Worm (Caenorhabditis elegans) whole organism, late embryonic: ENCODE results near the gene F53F4.18.

ENCODE experiments used
- K02D7.2 ChIP-seq: sonication (generic microtip); optimal IDR thresholded peaks from 2 replicates; lab custom pipeline; 2017; ENCODE audit warnings: mild to moderate bottlenecking, missing genetic modification characterization, missing compliant biosample characterization
- ahr-1 ChIP-seq: sonication (generic microtip); optimal IDR thresholded peaks from 2 replicates; lab custom pipeline; 2016; ENCODE audit warnings: missing genetic modification characterization, missing compliant biosample characterization
- ceh-2 ChIP-seq: sonication (generic microtip); optimal IDR thresholded peaks from 2 replicates; lab custom pipeline; 2016; ENCODE audit warnings: missing genotype, missing genetic modification characterization, missing compliant biosample characterization
- ceh-22 ChIP-seq: sonication (generic microtip); optimal IDR thresholded peaks from 2 replicates; lab custom pipeline; 2017; ENCODE audit warnings: missing biosample characterization, missing genetic modification characterization
- ceh-30 ChIP-seq: fragments of 150-350 bp; optimal IDR thresholded peaks from 2 replicates; lab custom pipeline; 2014; ENCODE audit warnings: missing biosample characterization, missing genetic modification characterization
- ceh-34 ChIP-seq: sonication (generic microtip); optimal IDR thresholded peaks from 2 replicates; lab custom pipeline; 2016; ENCODE audit warnings: mild to moderate bottlenecking, missing genetic modification characterization, missing compliant biosample characterization
- dmd-4 ChIP-seq: sonication (generic microtip); optimal IDR thresholded peaks from 2 replicates; lab custom pipeline; 2016; ENCODE audit warnings: borderline replicate concordance, missing genetic modification characterization, missing compliant biosample characterization
- elt-2 ChIP-seq: sonication (generic microtip); optimal IDR thresholded peaks from 2 replicates; lab custom pipeline; 2016; ENCODE audit warnings: missing genetic modification reagents, missing genetic modification characterization, missing compliant biosample characterization
- fkh-10 ChIP-seq: fragments of 150-350 bp; optimal IDR thresholded peaks from 2 replicates; lab custom pipeline; 2014; ENCODE audit warnings: missing biosample characterization, missing genetic modification reagents, missing genetic modification characterization
- gmeb-2 ChIP-seq: sonication (generic microtip); optimal IDR thresholded peaks from 2 replicates; lab custom pipeline; 2016; ENCODE audit warnings: missing genetic modification characterization, inconsistent platforms, missing compliant biosample characterization
- hlh-15 ChIP-seq: sonication (generic microtip); optimal IDR thresholded peaks from 2 replicates; lab custom pipeline; 2016; ENCODE audit warnings: missing genetic modification characterization, missing compliant biosample characterization
- hlh-6 ChIP-seq: sonication (generic microtip); optimal IDR thresholded peaks from 2 replicates; lab custom pipeline; 2016; ENCODE audit warnings: missing genotype, missing genetic modification characterization, missing compliant biosample characterization
- hlh-8 ChIP-seq: sonication (generic microtip); optimal IDR thresholded peaks from 2 replicates; lab custom pipeline; 2016; ENCODE audit warnings: missing genotype, missing genetic modification characterization, missing compliant biosample characterization
- mec-3 ChIP-seq: sonication (generic microtip); optimal IDR thresholded peaks from 2 replicates; lab custom pipeline; 2016; ENCODE audit warnings: borderline replicate concordance, missing genetic modification characterization, missing compliant biosample characterization
- ref-2 ChIP-seq: sonication (generic microtip); optimal IDR thresholded peaks from 2 replicates; lab custom pipeline; 2016; ENCODE audit warnings: missing genetic modification characterization, missing compliant biosample characterization
- rnt-1 ChIP-seq: sonication (generic microtip); optimal IDR thresholded peaks from 2 replicates; lab custom pipeline; 2016; ENCODE audit warnings: missing genetic modification characterization, missing compliant biosample characterization
- sdc-2 ChIP-seq: sonication (generic microtip); optimal IDR thresholded peaks from 2 replicates; lab custom pipeline; 2016; ENCODE audit warnings: missing genotype, missing genetic modification characterization, missing compliant biosample characterization
- tbx-2 ChIP-seq: sonication (generic microtip); optimal IDR thresholded peaks from 2 replicates; lab custom pipeline; 2016; ENCODE audit warnings: missing genetic modification characterization, missing compliant biosample characterization
- ttx-3 ChIP-seq: sonication (generic microtip); optimal IDR thresholded peaks from 2 replicates; lab custom pipeline; 2016; ENCODE audit warnings: missing genetic modification reagents, missing genetic modification characterization, missing compliant biosample characterization
- unc-3 ChIP-seq, 2 experiments: fragments of 200-800 bp in 1 of 2; sonication (Bioruptor generic) in 1 of 2; sonication (generic microtip) in 1 of 2; conservative IDR thresholded peaks in 1 of 2; optimal IDR thresholded peaks in 1 of 2; 2 replicates each; pipeline versions ENCODE4 v1.3.6 to Lab custom; 2016 to 2022; ENCODE audit warnings: missing compliant biosample characterization in 2 of 2, missing genetic modification characterization in 2 of 2, missing genetic modification reagents in 1 of 2
- ztf-16 ChIP-seq: sonication (generic microtip); optimal IDR thresholded peaks from 2 replicates; lab custom pipeline; 2017; ENCODE audit warnings: missing genetic modification characterization, missing compliant biosample characterization

The F53F4.18 gene

DNA sequence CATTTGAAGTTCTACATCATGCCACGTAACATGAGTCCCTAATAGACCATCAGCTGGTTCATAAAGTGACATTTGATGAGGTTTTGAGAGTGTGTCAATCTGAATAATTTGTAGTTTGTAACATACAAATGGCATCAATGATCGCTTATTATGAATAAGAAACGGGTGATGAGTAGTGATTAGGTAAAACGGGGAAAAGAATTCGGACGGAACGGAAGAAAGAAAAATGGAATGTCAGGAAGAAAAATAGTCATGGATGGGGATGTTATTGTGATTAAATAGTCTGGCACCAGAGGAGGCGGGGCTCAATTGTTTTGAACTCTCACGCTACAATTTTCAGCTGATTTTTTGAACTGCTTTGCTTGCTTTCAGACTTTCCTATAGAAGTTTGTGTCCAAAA is 44.2 kb downstream of the F53F4.18 start, which contains the start of gene H37A05.2:
H37A05.2 (minus strand) TSS at position 101 of the 400 bp plus-strand sequence.
- TF ChIP-seq tbx-2 (no peak), mec-3 (no peak), elt-2 (tag; lab: Kevin White, UChicago) (no peak), ahr-1 (tag; lab: Kevin White, UChicago) (no peak), hlh-8 (tag; lab: Kevin White, UChicago) (no peak), sdc-2 (tag; lab: Kevin White, UChicago) (no peak), ttx-3 (tag; lab: Kevin White, UChicago) (no peak)

- TF ChIP-seq ceh-34 (tag; lab: Kevin White, UChicago) (no peak), hlh-15 (tag; lab: Kevin White, UChicago) (no peak), ceh-2 (no peak), ztf-16 (tag; lab: Kevin White, UChicago) (no peak), hlh-6 (tag; lab: Kevin White, UChicago) (no peak), fkh-10 (GFP tag; lab: Kevin White, UChicago) (no peak), K02D7.2 (tag; lab: Kevin White, UChicago) (no peak), ceh-30 (tag; lab: Kevin White, UChicago) (no peak), ceh-22 (tag; lab: Kevin White, UChicago) (no peak), dmd-4 (tag; lab: Kevin White, UChicago) (no peak), ref-2 (no peak), gmeb-2 (tag; lab: Kevin White, UChicago) (no peak), rnt-1 (tag; lab: Kevin White, UChicago) (no peak)
Observed at ce11 chrV:13636411-13636810, 46.5 kb downstream of the F53F4.18 start.

- TF ChIP-seq elt-2 (tag; lab: Kevin White, UChicago) (peak; percentile 75), unc-3 (GFP tag; conservative IDR thresholded peaks at IDR 0.05; lab: Robert Waterston, UW) (no peak), unc-3 (tag; optimal IDR thresholded peaks at IDR 0.05; lab: Kevin White, UChicago) (no peak)
Observed at ce11 chrV:13638040-13638439, 48.1 kb downstream of the F53F4.18 start.
